Worm (Caenorhabditis elegans) whole organism, late embryonic: ENCODE measurements around the gene W01D2.3.

Source experiments
- Y22D7AL.16 ChIP-seq: sonication (generic microtip); optimal IDR thresholded peaks from 2 replicates; lab custom pipeline; 2016; ENCODE audit warnings: missing genetic modification characterization, missing compliant biosample characterization
- hlh-30 ChIP-seq: sonication (generic microtip); optimal IDR thresholded peaks from 2 replicates; lab custom pipeline; 2017; ENCODE audit warnings: antibody characterized with exemption, missing genetic modification characterization, missing compliant biosample characterization; ENCODE audit not compliant: insufficient read depth
- mec-3 ChIP-seq: sonication (generic microtip); optimal IDR thresholded peaks from 2 replicates; lab custom pipeline; 2016; ENCODE audit warnings: borderline replicate concordance, missing genetic modification characterization, missing compliant biosample characterization
- nhr-11 ChIP-seq: fragments of 150-350 bp; optimal IDR thresholded peaks from 2 replicates; lab custom pipeline; 2014; ENCODE audit warnings: missing biosample characterization, missing genetic modification characterization

- TF ChIP-seq Y22D7AL.16 (tag; lab: Kevin White, UChicago) (no peak), nhr-11 (no peak), hlh-30 (tag; lab: Kevin White, UChicago) (no peak), mec-3 (tag; lab: Kevin White, UChicago) (no peak)
These were observed 24.3 kb downstream of the W01D2.3 start for ce11 chrII:14779851-14780250.
